Worm (Caenorhabditis elegans) whole organism, early embryonic: ENCODE results near the gene npp-20.

ENCODE experiments used
- aly-1 ChIP-seq: sonication (generic microtip); optimal IDR thresholded peaks from 2 replicates; lab custom pipeline; 2016; ENCODE audit warnings: missing genetic modification characterization, missing compliant biosample characterization
- flt-1 ChIP-seq: fragments of 200-800 bp; sonication (Bioruptor generic); IDR thresholded peaks from 2 replicates; pipeline ENCODE4 v1.3.6; 2022; ENCODE audit warnings: missing genetic modification characterization, missing compliant biosample characterization
- hmg-4 ChIP-seq: fragments of 200-800 bp; sonication (Bioruptor generic); optimal IDR thresholded peaks from 2 replicates; lab custom pipeline; 2018; ENCODE audit warnings: mild to moderate bottlenecking, missing genetic modification characterization, missing compliant biosample characterization
- pes-1 ChIP-seq: fragments of 200-800 bp; sonication (Bioruptor generic); IDR thresholded peaks from 2 replicates; pipeline ENCODE4 v1.3.6; 2022; ENCODE audit warnings: missing genetic modification reagents, missing genetic modification characterization, missing compliant biosample characterization
- sea-1 ChIP-seq: fragments of 200-800 bp; sonication (Bioruptor generic); conservative IDR thresholded peaks from 2 replicates; pipeline ENCODE4 v1.3.6; 2022; ENCODE audit warnings: missing genetic modification characterization, missing compliant biosample characterization
- tbx-11 ChIP-seq: fragments of 200-800 bp; sonication (Bioruptor generic); IDR thresholded peaks from 2 replicates; pipeline ENCODE4 v1.3.6; 2022; ENCODE audit warnings: missing genetic modification characterization, missing compliant biosample characterization
- tra-4 ChIP-seq: sonication (generic microtip); optimal IDR thresholded peaks from 2 replicates; lab custom pipeline; 2017; ENCODE audit warnings: missing genetic modification characterization, missing compliant biosample characterization

ce11 chrIV:1497448-1497847 is 1.6 kb upstream of the npp-20 start, which contains the start of gene hxk-3:
- TF ChIP-seq pes-1 (GFP tag; lab: Robert Waterston, UW): no peak
- no peak for TF ChIP-seq flt-1 (GFP tag; lab: Robert Waterston, UW)
- no peak for TF ChIP-seq hmg-4 (GFP tag; lab: Kevin White, UChicago)
- no peak for TF ChIP-seq tra-4 (tag; lab: Kevin White, UChicago)
- TF ChIP-seq sea-1 (GFP tag; lab: Robert Waterston, UW): no peak
- TF ChIP-seq tbx-11 (GFP tag; lab: Robert Waterston, UW): no peak
- TF ChIP-seq aly-1 (tag; lab: Kevin White, UChicago): no peak
